Worm (Caenorhabditis elegans) whole organism, L4/young adult: ENCODE measurements around the gene lec-7.

Source experiments
- dao-5 ChIP-seq: sonication (generic microtip); optimal IDR thresholded peaks from 2 replicates; lab custom pipeline; 2016; ENCODE audit warnings: missing genotype, missing genetic modification characterization, moderate library complexity, missing compliant biosample characterization
- him-1 ChIP-seq: sonication (generic microtip); optimal IDR thresholded peaks from 2 replicates; lab custom pipeline; 2016; ENCODE audit warnings: missing genotype, missing genetic modification reagents, missing genetic modification characterization, missing compliant biosample characterization

- TF ChIP-seq dao-5 (tag; lab: Kevin White, UChicago): no peak
- no peak for TF ChIP-seq him-1
These were observed 47.7 kb downstream of the lec-7 start, which contains the start of gene phf-34 for ce11 chrX:9899426-9900131.
